Fruit fly (Drosophila melanogaster): ENCODE data around the gene CG9393.

The CG9393 gene

dm6 chr3R:9596615-9597014 lies 33.1 kb upstream of the CG9393 start:
- TF ChIP-seq rn (GFP tag; IDR thresholded peaks at IDR 0.05) (no peak), CG10348 (GFP tag; IDR thresholded peaks at IDR 0.05) (no peak), CG9948 (tag; optimal IDR thresholded peaks at IDR 0.05) (no peak), EcR (GFP tag; optimal IDR thresholded peaks at IDR 0.05) (no peak), CG34367 (tag; optimal IDR thresholded peaks at IDR 0.05) (no peak), D1 (tag; optimal IDR thresholded peaks at IDR 0.05) (no peak), CG13204 (GFP tag; optimal IDR thresholded peaks at IDR 0.05) (no peak), CG15710 (tag; optimal IDR thresholded peaks at IDR 0.05) (no peak), fd96Ca (GFP tag; IDR thresholded peaks at IDR 0.05) (no peak), CG32121 (GFP tag; IDR thresholded peaks at IDR 0.05) (no peak), CG14655 (GFP tag; optimal IDR thresholded peaks at IDR 0.05) (no peak), Ets98B (GFP tag; IDR thresholded peaks at IDR 0.05) (no peak), Snoo (tag; optimal IDR thresholded peaks at IDR 0.05) (no peak), CG8159 (tag; optimal IDR thresholded peaks at IDR 0.05) (no peak), CG8301 (tag; optimal IDR thresholded peaks at IDR 0.05) (no peak), gl (tag; optimal IDR thresholded peaks at IDR 0.05) (no peak)

dm6 chr3R:9595681-9596357 lies 32.3 kb upstream of the CG9393 start:
- no peak for TF ChIP-seq CG15710 (tag; optimal IDR thresholded peaks at IDR 0.05)
- no peak for TF ChIP-seq CG4496 (GFP tag; IDR thresholded peaks at IDR 0.05)
- TF ChIP-seq Ets98B (GFP tag; IDR thresholded peaks at IDR 0.05) = no peak

dm6 chr3R:9594839-9595238 lies 31.4 kb upstream of the CG9393 start:
- TF ChIP-seq CG12605 (GFP tag; IDR thresholded peaks at IDR 0.05) (peak; percentile 19; the same call in 1 of the 2 replicates), CG9948 (tag; optimal IDR thresholded peaks at IDR 0.05) (no peak), CG32121 (GFP tag; IDR thresholded peaks at IDR 0.05) (peak; percentile 24; the same call in 1 of the 2 replicates), CG4496 (GFP tag; IDR thresholded peaks at IDR 0.05) (no peak), fd96Ca (GFP tag; IDR thresholded peaks at IDR 0.05) (peak; percentile 66; the same call in 1 of the 3 replicates), D1 (tag; optimal IDR thresholded peaks at IDR 0.05) (no peak), CG13204 (GFP tag; optimal IDR thresholded peaks at IDR 0.05) (no peak), Snoo (tag; optimal IDR thresholded peaks at IDR 0.05) (no peak), CG15710 (tag; optimal IDR thresholded peaks at IDR 0.05) (no peak), Pif1B (GFP tag; optimal IDR thresholded peaks at IDR 0.05) (no peak), CG10348 (GFP tag; IDR thresholded peaks at IDR 0.05) (no peak), CG17806 (tag; optimal IDR thresholded peaks at IDR 0.05) (no peak), CG8159 (tag; optimal IDR thresholded peaks at IDR 0.05) (no peak), EcR (GFP tag; optimal IDR thresholded peaks at IDR 0.05) (no peak), CG34367 (tag; optimal IDR thresholded peaks at IDR 0.05) (no peak), Pif1A (GFP tag; optimal IDR thresholded peaks at IDR 0.05) (no peak), rn (GFP tag; IDR thresholded peaks at IDR 0.05) (0 out of 2 replicates have a peak, but pooled peaks have one; percentile 29), gl (tag; optimal IDR thresholded peaks at IDR 0.05) (no peak), Ets98B (GFP tag; IDR thresholded peaks at IDR 0.05) (no peak; the same call in 1 of the 2 replicates), CG14655 (GFP tag; optimal IDR thresholded peaks at IDR 0.05) (no peak), CG8301 (tag; optimal IDR thresholded peaks at IDR 0.05) (no peak)

- TF ChIP-seq gl (tag; optimal IDR thresholded peaks at IDR 0.05) (no peak), rn (GFP tag; IDR thresholded peaks at IDR 0.05) (no peak), Snoo (tag; optimal IDR thresholded peaks at IDR 0.05) (no peak), CG17806 (tag; optimal IDR thresholded peaks at IDR 0.05) (no peak), fd96Ca (GFP tag; IDR thresholded peaks at IDR 0.05) (no peak; the same call in 1 of the 3 replicates), CG8301 (tag; optimal IDR thresholded peaks at IDR 0.05) (peak; percentile 30), CG13204 (GFP tag; optimal IDR thresholded peaks at IDR 0.05) (no peak), CG15710 (tag; optimal IDR thresholded peaks at IDR 0.05) (peak; percentile 39), CG4496 (GFP tag; IDR thresholded peaks at IDR 0.05) (no peak), CG8159 (tag; optimal IDR thresholded peaks at IDR 0.05) (peak; percentile 63), Ets98B (GFP tag; IDR thresholded peaks at IDR 0.05) (no peak), CG34367 (tag; optimal IDR thresholded peaks at IDR 0.05) (peak; percentile 45), CG14655 (GFP tag; optimal IDR thresholded peaks at IDR 0.05) (peak; percentile 71), Pif1B (GFP tag; optimal IDR thresholded peaks at IDR 0.05) (no peak)
Observed at dm6 chr3R:9594251-9594581, 30.7 kb upstream of the CG9393 start.

dm6 chr3R:9593408-9594250 lies 30.2 kb upstream of the CG9393 start:
- TF ChIP-seq CG12605 (GFP tag; IDR thresholded peaks at IDR 0.05) (peak; percentile 72), rn (GFP tag; IDR thresholded peaks at IDR 0.05) (peak; percentile 62), gl (tag; optimal IDR thresholded peaks at IDR 0.05) (peak; percentile 48), CG8301 (tag; optimal IDR thresholded peaks at IDR 0.05) (peak; percentile 69), CG34367 (tag; optimal IDR thresholded peaks at IDR 0.05) (peak; percentile 70), CG4496 (GFP tag; IDR thresholded peaks at IDR 0.05) (peak; percentile 81; the same call in 2 of the 3 replicates), Pif1B (GFP tag; optimal IDR thresholded peaks at IDR 0.05) (peak; percentile 56), CG8159 (tag; optimal IDR thresholded peaks at IDR 0.05) (peak; percentile 85), CG15710 (tag; optimal IDR thresholded peaks at IDR 0.05) (peak; percentile 84), Snoo (tag; optimal IDR thresholded peaks at IDR 0.05) (no peak), CG17806 (tag; optimal IDR thresholded peaks at IDR 0.05) (peak; percentile 85), D1 (tag; optimal IDR thresholded peaks at IDR 0.05) (no peak), Pif1A (GFP tag; optimal IDR thresholded peaks at IDR 0.05) (peak; percentile 62), CG13204 (GFP tag; optimal IDR thresholded peaks at IDR 0.05) (peak; percentile 35), Ets98B (GFP tag; IDR thresholded peaks at IDR 0.05) (peak; percentile 73), CG9948 (tag; optimal IDR thresholded peaks at IDR 0.05) (peak; percentile 87), EcR (GFP tag; optimal IDR thresholded peaks at IDR 0.05) (no peak), CG10348 (GFP tag; IDR thresholded peaks at IDR 0.05) (no peak), CG14655 (GFP tag; optimal IDR thresholded peaks at IDR 0.05) (peak; percentile 76), CG32121 (GFP tag; IDR thresholded peaks at IDR 0.05) (peak; percentile 81), fd96Ca (GFP tag; IDR thresholded peaks at IDR 0.05) (0 out of 3 replicates have a peak, but pooled peaks have one; percentile 37)

Measured in whole organism, pupa.